Fruit fly (Drosophila melanogaster): ENCODE data around the gene Gr93c.

dm6 chr3R:21838505-21838956, 6.5 kb downstream of the Gr93c start:
- TF ChIP-seq Sox14 (GFP tag; optimal IDR thresholded peaks at IDR 0.05), result peak; percentile 95
- TF ChIP-seq salr (GFP tag; optimal IDR thresholded peaks at IDR 0.05), result peak; percentile 71 to 95
- TF ChIP-seq CG10669 (GFP tag; optimal IDR thresholded peaks at IDR 0.05), result peak; percentile 82
- TF ChIP-seq achi (GFP tag; optimal IDR thresholded peaks at IDR 0.05), result peak; percentile 87

Measured in whole organism, prepupa.